Worm (Caenorhabditis elegans) whole organism, L3 larva: ENCODE results near the gene dnj-16.

Source experiments
- aly-2 ChIP-seq: fragments of 150-350 bp; optimal IDR thresholded peaks from 2 replicates; lab custom pipeline; 2014; ENCODE audit warnings: missing biosample characterization, missing genetic modification characterization
- ceh-28 ChIP-seq: fragments of 150-350 bp; optimal IDR thresholded peaks from 2 replicates; lab custom pipeline; 2014; ENCODE audit warnings: missing biosample characterization, missing genetic modification reagents, missing genetic modification characterization
- ceh-82 ChIP-seq: fragments of 150-350 bp; optimal IDR thresholded peaks from 2 replicates; lab custom pipeline; 2014; ENCODE audit warnings: missing biosample characterization, missing genetic modification characterization
- ceh-9 ChIP-seq: sonication (generic microtip); optimal IDR thresholded peaks from 2 replicates; lab custom pipeline; 2018; ENCODE audit warnings: missing biosample characterization, missing genetic modification characterization
- daf-12 ChIP-seq: fragments of 150-350 bp; optimal IDR thresholded peaks from 2 replicates; lab custom pipeline; 2014; ENCODE audit warnings: missing biosample characterization, missing genetic modification reagents, missing genetic modification characterization
- egl-27 ChIP-seq: sonication (generic microtip); optimal IDR thresholded peaks from 4 replicates; lab custom pipeline; 2017; ENCODE audit warnings: missing biosample characterization, missing genetic modification reagents, missing genetic modification characterization
- egl-5 ChIP-seq: fragments of 150-350 bp; optimal IDR thresholded peaks from 2 replicates; lab custom pipeline; 2017; ENCODE audit warnings: missing biosample characterization, missing genetic modification reagents, missing genetic modification characterization, inconsistent platforms
- elt-1 ChIP-seq: fragments of 150-350 bp; optimal IDR thresholded peaks from 2 replicates; lab custom pipeline; 2014; ENCODE audit warnings: missing biosample characterization, missing genetic modification characterization
- elt-2 ChIP-seq: sonication (generic microtip); optimal IDR thresholded peaks from 2 replicates; lab custom pipeline; 2016; ENCODE audit warnings: missing genetic modification reagents, mild to moderate bottlenecking, missing genetic modification characterization, missing compliant biosample characterization
- elt-3 ChIP-seq, 3 experiments: fragments of 150-350 bp in 1 of 3; sonication (generic microtip) in 2 of 3; optimal IDR thresholded peaks; 2 replicates in 2 of 3; 4 replicates in 1 of 3; lab custom pipeline; 2014 to 2017; ENCODE audit warnings: missing biosample characterization in 3 of 3, missing genetic modification characterization in 3 of 3
- fos-1 ChIP-seq: fragments of 150-350 bp; optimal IDR thresholded peaks from 2 replicates; lab custom pipeline; 2014; ENCODE audit warnings: missing biosample characterization, missing genetic modification characterization
- jun-1 ChIP-seq: fragments of 150-350 bp; optimal IDR thresholded peaks from 2 replicates; lab custom pipeline; 2014; ENCODE audit warnings: missing biosample characterization, missing genetic modification reagents, missing genetic modification characterization
- lsy-12 ChIP-seq: sonication (generic microtip); optimal IDR thresholded peaks from 2 replicates; lab custom pipeline; 2016; ENCODE audit warnings: mild to moderate bottlenecking, missing genetic modification characterization, missing compliant biosample characterization
- mml-1 ChIP-seq: fragments of 150-350 bp; sonication (generic microtip); optimal IDR thresholded peaks from 3 replicates; lab custom pipeline; 2014; ENCODE audit warnings: missing biosample characterization, missing genetic modification characterization
- nfya-1 ChIP-seq: sonication (generic microtip); optimal IDR thresholded peaks from 2 replicates; lab custom pipeline; 2017; ENCODE audit warnings: missing genetic modification characterization, mild to moderate bottlenecking, missing compliant biosample characterization, antibody characterized with exemption, moderate library complexity; ENCODE audit not compliant: insufficient read depth
- nhr-11 ChIP-seq: fragments of 150-350 bp; optimal IDR thresholded peaks from 2 replicates; lab custom pipeline; 2014; ENCODE audit warnings: missing biosample characterization, missing genetic modification characterization
- pha-4 ChIP-seq: fragments of 150-350 bp; optimal IDR thresholded peaks from 2 replicates; lab custom pipeline; 2014; ENCODE audit warnings: missing biosample characterization, missing genetic modification reagents, missing genetic modification characterization
- pqm-1 ChIP-seq: fragments of 150-350 bp; optimal IDR thresholded peaks from 2 replicates; lab custom pipeline; 2017; ENCODE audit warnings: missing biosample characterization, missing genetic modification characterization, inconsistent platforms
- tbx-2 ChIP-seq: sonication (generic microtip); optimal IDR thresholded peaks from 2 replicates; lab custom pipeline; 2016; ENCODE audit warnings: mild to moderate bottlenecking, missing genetic modification characterization, missing compliant biosample characterization
- ztf-11 ChIP-seq: fragments of 150-350 bp; optimal IDR thresholded peaks from 2 replicates; lab custom pipeline; 2014; ENCODE audit warnings: missing biosample characterization, missing genetic modification characterization
- ztf-4 ChIP-seq: fragments of 150-350 bp; optimal IDR thresholded peaks from 2 replicates; lab custom pipeline; 2014; ENCODE audit warnings: missing biosample characterization, missing genetic modification characterization

dnj-16 gene

ce11 chrIII:4237660-4238059 is 46.7 kb downstream of the dnj-16 start (continued):
- TF ChIP-seq ztf-11 (tag; lab: Kevin White, UChicago) (no peak), egl-5 (peak; percentile 62), mml-1 (no peak)

- peak; percentile 81 for TF ChIP-seq pqm-1 (tag; lab: Kevin White, UChicago)
- peak; percentile 54 for TF ChIP-seq ceh-28 (tag; lab: Kevin White, UChicago)
- TF ChIP-seq elt-2 (tag; lab: Kevin White, UChicago): peak; percentile 88
- no peak for TF ChIP-seq ceh-82 (tag; lab: Kevin White, UChicago)
- no peak for TF ChIP-seq fos-1
- peak; percentile 42 for TF ChIP-seq pha-4 (tag; lab: Kevin White, UChicago)
- TF ChIP-seq jun-1 (tag; lab: Kevin White, UChicago): peak; percentile 5
These were observed 49.2 kb downstream of the dnj-16 start for ce11 chrIII:4240126-4240525.

DNA sequence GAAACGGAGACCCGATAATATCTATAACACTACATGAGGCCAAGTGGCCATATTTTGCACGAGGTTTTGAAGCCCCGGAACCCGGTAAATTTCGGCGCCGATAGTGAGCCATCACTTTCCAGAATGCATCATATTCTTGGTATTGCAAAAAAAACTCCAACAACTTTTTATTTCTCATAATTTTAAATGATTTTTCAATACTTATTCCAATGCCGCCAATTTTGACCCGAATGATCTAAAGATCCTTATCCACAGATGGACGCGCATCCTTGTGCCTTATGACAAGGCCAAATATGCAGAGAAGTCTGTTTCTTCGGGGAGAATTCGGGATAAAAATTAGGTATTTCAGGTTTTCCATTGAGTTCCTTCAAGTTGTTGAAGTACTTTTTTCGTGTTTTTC is 50.2 kb downstream of the dnj-16 start:
- TF ChIP-seq pqm-1 (tag; lab: Kevin White, UChicago) (no peak), elt-1 (tag; lab: Kevin White, UChicago) (peak; percentile 59)

ce11 chrIII:4242225-4242862 is 51.4 kb downstream of the dnj-16 start, which contains the start of gene F43C1.7:
Gene F43C1.7, minus strand, starts transcription at chrIII:4242575.
- TF ChIP-seq ceh-9 (tag; lab: Kevin White, UChicago) (no peak), ztf-4 (tag; lab: Kevin White, UChicago) (no peak), nhr-11 (no peak), elt-3 (tag; optimal IDR thresholded peaks at IDR 0.05; lab: Kevin White, UChicago) (no peak), daf-12 (tag; lab: Kevin White, UChicago) (no peak), egl-27 (tag; lab: Kevin White, UChicago) (no peak), nfya-1 (tag; lab: Kevin White, UChicago) (no peak), tbx-2 (tag; lab: Kevin White, UChicago) (no peak), lsy-12 (tag; lab: Kevin White, UChicago) (no peak), aly-2 (tag; lab: Kevin White, UChicago) (no peak)
- TF ChIP-seq, all 47 proteins: peak for 0
